Worm (Caenorhabditis elegans) whole organism, L1 larva: ENCODE data around the gene K08H2.2.

Source experiments
- C04F5.9 ChIP-seq: sonication (generic microtip); optimal IDR thresholded peaks from 2 replicates; lab custom pipeline; 2016; ENCODE audit warnings: missing genetic modification characterization, missing compliant biosample characterization
- C34B4.2 ChIP-seq: sonication (generic microtip); optimal IDR thresholded peaks from 2 replicates; lab custom pipeline; 2017; ENCODE audit warnings: mild to moderate bottlenecking, missing genetic modification characterization, missing compliant biosample characterization
- Y116A8C.19 ChIP-seq: sonication (generic microtip); optimal IDR thresholded peaks from 2 replicates; lab custom pipeline; 2016; ENCODE audit warnings: missing compliant biosample characterization, missing genetic modification characterization, borderline replicate concordance
- alr-1 ChIP-seq: fragments of 200-800 bp; sonication (Bioruptor generic); optimal IDR thresholded peaks from 2 replicates; lab custom pipeline; 2018; ENCODE audit warnings: borderline replicate concordance, mild to moderate bottlenecking, missing genetic modification characterization, missing compliant biosample characterization
- ama-1 ChIP-seq: fragments of 150-350 bp; optimal IDR thresholded peaks from 2 replicates; lab custom pipeline; 2014
- blmp-1 ChIP-seq: fragments of 150-350 bp; optimal IDR thresholded peaks from 2 replicates; lab custom pipeline; 2014; ENCODE audit warnings: missing biosample characterization, missing genetic modification characterization
- ceh-8 ChIP-seq: fragments of 200-800 bp; sonication (Bioruptor generic); optimal IDR thresholded peaks from 2 replicates; lab custom pipeline; 2018; ENCODE audit warnings: mild to moderate bottlenecking, missing genetic modification characterization, moderate library complexity, missing compliant biosample characterization
- ceh-82 ChIP-seq, 3 experiments: fragments of 150-350 bp in 1 of 3; sonication (generic microtip) in 2 of 3; optimal IDR thresholded peaks; 2 replicates each; lab custom pipeline; 2014 to 2017; ENCODE audit warnings: missing biosample characterization in 3 of 3, missing genetic modification characterization in 3 of 3
- ceh-90 ChIP-seq: sonication (generic microtip); optimal IDR thresholded peaks from 2 replicates; lab custom pipeline; 2016; ENCODE audit warnings: missing genetic modification characterization, missing compliant biosample characterization
- ces-1 ChIP-seq: fragments of 150-350 bp; optimal IDR thresholded peaks from 2 replicates; lab custom pipeline; 2014; ENCODE audit warnings: missing biosample characterization, missing genetic modification reagents, missing genetic modification characterization
- dpl-1 ChIP-seq, 3 experiments: fragments of 150-350 bp in 2 of 3; sonication (generic microtip) in 1 of 3; optimal IDR thresholded peaks; 2 replicates each; lab custom pipeline; 2014 to 2017; ENCODE audit warnings: missing biosample characterization in 3 of 3, missing genetic modification characterization in 3 of 3, missing genetic modification reagents in 3 of 3
- dsc-1 ChIP-seq: sonication (generic microtip); optimal IDR thresholded peaks from 2 replicates; lab custom pipeline; 2016; ENCODE audit warnings: mild to moderate bottlenecking, missing genetic modification characterization, missing compliant biosample characterization
- efl-1 ChIP-seq, 4 experiments: fragments of 150-350 bp; optimal IDR thresholded peaks in 3 of 4; peaks in 1 of 4; 1 replicate in 1 of 4; 2 replicates in 3 of 4; lab custom pipeline; 2014; ENCODE audit warnings: missing biosample characterization in 2 of 4, missing genetic modification characterization in 2 of 4, missing genetic modification reagents in 2 of 4
- efl-3 ChIP-seq: fragments of 200-800 bp; sonication (Bioruptor generic); optimal IDR thresholded peaks from 2 replicates; lab custom pipeline; 2018; ENCODE audit warnings: mild to moderate bottlenecking, missing genetic modification characterization, missing compliant biosample characterization
- egl-13 ChIP-seq: sonication (generic microtip); optimal IDR thresholded peaks from 2 replicates; lab custom pipeline; 2016; ENCODE audit warnings: missing genotype, missing genetic modification reagents, missing genetic modification characterization, missing compliant biosample characterization
- egl-27 ChIP-seq, 2 experiments: fragments of 150-350 bp in 1 of 2; sonication (generic microtip); optimal IDR thresholded peaks; 3 replicates each; lab custom pipeline; 2017 to 2018; ENCODE audit warnings: missing biosample characterization in 2 of 2, missing genetic modification characterization in 2 of 2, missing genetic modification reagents in 2 of 2
- elt-2 ChIP-seq: sonication (generic microtip); optimal IDR thresholded peaks from 2 replicates; lab custom pipeline; 2016; ENCODE audit warnings: missing genetic modification characterization, mild to moderate bottlenecking, inconsistent platforms, missing compliant biosample characterization, missing genetic modification reagents
- fkh-4 ChIP-seq: sonication (generic microtip); optimal IDR thresholded peaks from 2 replicates; lab custom pipeline; 2016; ENCODE audit warnings: missing compliant biosample characterization, missing genetic modification characterization, borderline replicate concordance
- fkh-8 ChIP-seq: sonication (generic microtip); optimal IDR thresholded peaks from 2 replicates; lab custom pipeline; 2016; ENCODE audit warnings: mild to moderate bottlenecking, missing genetic modification characterization, missing compliant biosample characterization
- fos-1 ChIP-seq: fragments of 150-350 bp; optimal IDR thresholded peaks from 2 replicates; lab custom pipeline; 2014; ENCODE audit warnings: missing biosample characterization, missing genetic modification characterization
- hlh-4 ChIP-seq: sonication (generic microtip); optimal IDR thresholded peaks from 2 replicates; lab custom pipeline; 2016; ENCODE audit warnings: mild to moderate bottlenecking, missing genetic modification characterization, missing compliant biosample characterization
- hpl-2 ChIP-seq: fragments of 150-350 bp; optimal IDR thresholded peaks from 2 replicates; lab custom pipeline; 2014; ENCODE audit warnings: missing biosample characterization, missing genetic modification reagents, missing genetic modification characterization
- irx-1 ChIP-seq: sonication (generic microtip); optimal IDR thresholded peaks from 2 replicates; lab custom pipeline; 2016; ENCODE audit warnings: missing genetic modification characterization, missing compliant biosample characterization
- jun-1 ChIP-seq: fragments of 150-350 bp; optimal IDR thresholded peaks from 2 replicates; lab custom pipeline; 2014; ENCODE audit warnings: missing biosample characterization, missing genetic modification reagents, missing genetic modification characterization
- lin-13 ChIP-seq: fragments of 150-350 bp; optimal IDR thresholded peaks from 2 replicates; lab custom pipeline; 2014; ENCODE audit warnings: missing biosample characterization, missing genetic modification reagents, missing genetic modification characterization
- lin-14 ChIP-seq: fragments of 200-800 bp; sonication (Bioruptor generic); optimal IDR thresholded peaks from 2 replicates; lab custom pipeline; 2018; ENCODE audit warnings: mild to moderate bottlenecking, missing genetic modification characterization, moderate library complexity, missing compliant biosample characterization
- lin-15B ChIP-seq: fragments of 150-350 bp; sonication (generic microtip); optimal IDR thresholded peaks from 3 replicates; lab custom pipeline; 2014; ENCODE audit warnings: missing biosample characterization, missing genetic modification characterization
- lin-35 ChIP-seq, 2 experiments: fragments of 150-350 bp; optimal IDR thresholded peaks; 2 replicates each; lab custom pipeline; 2014; ENCODE audit warnings: missing biosample characterization in 2 of 2, missing genetic modification characterization in 2 of 2, missing genetic modification reagents in 2 of 2
- lin-39 ChIP-seq: fragments of 150-350 bp; optimal IDR thresholded peaks from 2 replicates; lab custom pipeline; 2014; ENCODE audit warnings: missing biosample characterization, missing genetic modification reagents, missing genetic modification characterization
- lir-3 ChIP-seq: sonication (generic microtip); optimal IDR thresholded peaks from 2 replicates; lab custom pipeline; 2016; ENCODE audit warnings: mild to moderate bottlenecking, missing genetic modification characterization, moderate library complexity, missing compliant biosample characterization; ENCODE audit not compliant: poor library complexity
- lsy-2 ChIP-seq, 2 experiments: fragments of 150-350 bp; optimal IDR thresholded peaks; 2 replicates each; lab custom pipeline; 2014; ENCODE audit warnings: missing biosample characterization in 2 of 2, missing genetic modification characterization in 2 of 2
- mab-9 ChIP-seq: fragments of 200-800 bp; sonication (Bioruptor generic); IDR thresholded peaks from 2 replicates; pipeline ENCODE4 v1.3.6; 2022; ENCODE audit warnings: missing genetic modification reagents, missing genetic modification characterization, missing compliant biosample characterization
- mep-1 ChIP-seq: fragments of 150-350 bp; optimal IDR thresholded peaks from 2 replicates; lab custom pipeline; 2014; ENCODE audit warnings: missing biosample characterization, missing genetic modification characterization
- nhr-20 ChIP-seq: sonication (generic microtip); optimal IDR thresholded peaks from 2 replicates; lab custom pipeline; 2016; ENCODE audit warnings: mild to moderate bottlenecking, missing genetic modification characterization, missing compliant biosample characterization
- nhr-47 ChIP-seq: sonication (generic microtip); optimal IDR thresholded peaks from 2 replicates; lab custom pipeline; 2016; ENCODE audit warnings: mild to moderate bottlenecking, missing genetic modification characterization, moderate library complexity, missing compliant biosample characterization
- nhr-71 ChIP-seq: sonication (generic microtip); optimal IDR thresholded peaks from 2 replicates; lab custom pipeline; 2016; ENCODE audit warnings: mild to moderate bottlenecking, missing genetic modification characterization, moderate library complexity, missing compliant biosample characterization
- nhr-85 ChIP-seq: sonication (generic microtip); peaks from one replicate; lab custom pipeline; 2016; ENCODE audit warnings: missing genetic modification characterization, inconsistent platforms, missing compliant biosample characterization
- pax-3 ChIP-seq: fragments of 200-800 bp; sonication (Bioruptor generic); optimal IDR thresholded peaks from 2 replicates; lab custom pipeline; 2018; ENCODE audit warnings: mild to moderate bottlenecking, missing genetic modification characterization, moderate library complexity, missing compliant biosample characterization
- pqm-1 ChIP-seq: sonication (generic microtip); optimal IDR thresholded peaks from 3 replicates; lab custom pipeline; 2017; ENCODE audit warnings: missing biosample characterization, missing genetic modification characterization
- skn-1 ChIP-seq: fragments of 150-350 bp; optimal IDR thresholded peaks from 2 replicates; lab custom pipeline; 2014; ENCODE audit warnings: missing biosample characterization, missing genetic modification characterization
- sox-4 ChIP-seq: sonication (generic microtip); optimal IDR thresholded peaks from 2 replicates; lab custom pipeline; 2016; ENCODE audit warnings: missing genetic modification characterization, missing compliant biosample characterization
- sup-37 ChIP-seq: fragments of 200-800 bp; sonication (Bioruptor generic); optimal IDR thresholded peaks from 2 replicates; lab custom pipeline; 2018; ENCODE audit warnings: mild to moderate bottlenecking, missing genetic modification characterization, missing compliant biosample characterization
- tbx-2 ChIP-seq: sonication (generic microtip); optimal IDR thresholded peaks from 2 replicates; lab custom pipeline; 2016; ENCODE audit warnings: missing genetic modification characterization, missing compliant biosample characterization
- tlp-1 ChIP-seq: fragments of 150-350 bp; optimal IDR thresholded peaks from 2 replicates; lab custom pipeline; 2014; ENCODE audit warnings: missing biosample characterization, missing genetic modification characterization
- unc-130 ChIP-seq: fragments of 150-350 bp; optimal IDR thresholded peaks from 2 replicates; lab custom pipeline; 2017; ENCODE audit warnings: missing biosample characterization, missing genetic modification characterization, inconsistent platforms
- unc-30 ChIP-seq: sonication (generic microtip); optimal IDR thresholded peaks from 2 replicates; lab custom pipeline; 2017; ENCODE audit warnings: missing biosample characterization, missing genetic modification characterization
- unc-62 ChIP-seq: fragments of 150-350 bp; optimal IDR thresholded peaks from 2 replicates; lab custom pipeline; 2014; ENCODE audit warnings: missing biosample characterization, missing genetic modification reagents, missing genetic modification characterization
- unc-86 ChIP-seq: sonication (generic microtip); optimal IDR thresholded peaks from 2 replicates; lab custom pipeline; 2016; ENCODE audit warnings: missing genetic modification characterization, missing compliant biosample characterization
- xbp-1 ChIP-seq: sonication (generic microtip); optimal IDR thresholded peaks from 2 replicates; lab custom pipeline; 2016; ENCODE audit warnings: missing genetic modification characterization, missing compliant biosample characterization
- zag-1 ChIP-seq: fragments of 150-350 bp; optimal IDR thresholded peaks from 2 replicates; lab custom pipeline; 2014; ENCODE audit warnings: missing biosample characterization, missing genetic modification characterization
- ztf-11 ChIP-seq, 2 experiments: sonication (generic microtip); optimal IDR thresholded peaks; 2 replicates each; lab custom pipeline; 2016 to 2017; ENCODE audit warnings: missing genetic modification characterization in 2 of 2, missing biosample characterization in 1 of 2, missing compliant biosample characterization in 1 of 2

The K08H2.2 gene

ce11 chrX:13225111-13225905, 9.5 kb downstream of the K08H2.2 start:
- TF ChIP-seq blmp-1 (peak; percentile 12), zag-1 (tag; lab: Kevin White, UChicago) (no peak), C34B4.2 (tag; lab: Kevin White, UChicago) (no peak), irx-1 (tag; lab: Kevin White, UChicago) (no peak), sox-4 (tag; lab: Kevin White, UChicago) (peak; percentile 14), xbp-1 (tag; lab: Kevin White, UChicago) (no peak), nhr-71 (tag; lab: Kevin White, UChicago) (peak; percentile 19), lin-39 (no peak), pax-3 (tag; lab: Kevin White, UChicago) (peak; percentile 18), fkh-4 (no peak), jun-1 (tag; lab: Kevin White, UChicago) (no peak), pqm-1 (tag; lab: Kevin White, UChicago) (no peak), hpl-2 (GFP tag; lab: Kevin White, UChicago) (no peak), ceh-90 (no peak), efl-1 (optimal IDR thresholded peaks at IDR 0.05; lab: Kevin White, UChicago) (no peak), efl-1 (GFP tag; optimal IDR thresholded peaks at IDR 0.05 in 1 of 2; lab: Kevin White, UChicago) (peak in 1 of 2 experiments; percentile 83), tbx-2 (peak; percentile 40), unc-30 (tag; lab: Kevin White, UChicago) (no peak), fkh-8 (tag; lab: Kevin White, UChicago) (peak; percentile 77), ceh-8 (GFP tag; lab: Kevin White, UChicago) (no peak), dpl-1 (GFP tag; optimal IDR thresholded peaks at IDR 0.05; lab: Kevin White, UChicago) (peak in 1 of 3 experiments; percentile 11), Y116A8C.19 (no peak), lin-35 (GFP tag; optimal IDR thresholded peaks at IDR 0.05; lab: Kevin White, UChicago) (peak in 1 of 2 experiments; percentile 44), unc-62 (GFP tag; lab: Kevin White, UChicago) (no peak), nhr-20 (tag; lab: Kevin White, UChicago) (peak; percentile 16), lsy-2 (tag; optimal IDR thresholded peaks at IDR 0.05; lab: Kevin White, UChicago) (peak in 1 of 2 experiments; percentile 12), efl-3 (GFP tag; lab: Kevin White, UChicago) (no peak), lin-14 (GFP tag; lab: Kevin White, UChicago) (peak; percentile 47), mab-9 (GFP tag; lab: Robert Waterston, UW) (no peak), C04F5.9 (tag; lab: Kevin White, UChicago) (no peak), ces-1 (GFP tag; lab: Kevin White, UChicago) (no peak), unc-130 (tag; lab: Kevin White, UChicago) (no peak), lir-3 (no peak), ama-1 (lab: Kevin White, UChicago) (no peak), alr-1 (tag; lab: Kevin White, UChicago) (no peak), mep-1 (tag; lab: Kevin White, UChicago) (peak; percentile 45), unc-86 (tag; lab: Kevin White, UChicago) (no peak), lin-13 (GFP tag; lab: Kevin White, UChicago) (no peak), ceh-82 (tag; optimal IDR thresholded peaks at IDR 0.05; lab: Kevin White, UChicago) (peak in 1 of 3 experiments; percentile 13), hlh-4 (tag; lab: Kevin White, UChicago) (peak; percentile 49), skn-1 (peak; percentile 7), sup-37 (no peak), tlp-1 (no peak), dsc-1 (tag; lab: Kevin White, UChicago) (peak; percentile 50), ztf-11 (tag; optimal IDR thresholded peaks at IDR 0.05; lab: Kevin White, UChicago) (peak in 1 of 2 experiments; percentile 50), fos-1 (tag; lab: Kevin White, UChicago) (no peak), lin-15B (tag; lab: Kevin White, UChicago) (no peak), egl-13 (tag; lab: Kevin White, UChicago) (no peak), elt-2 (tag; lab: Kevin White, UChicago) (peak; percentile 55), nhr-85 (tag; lab: Kevin White, UChicago) (peak; percentile 75), egl-27 (tag; optimal IDR thresholded peaks at IDR 0.05; lab: Kevin White, UChicago) (no peak), nhr-47 (tag; lab: Kevin White, UChicago) (peak; percentile 17)
